Fruit fly (Drosophila melanogaster): ENCODE results near the gene Klf15.

Gene Klf15

DNA sequence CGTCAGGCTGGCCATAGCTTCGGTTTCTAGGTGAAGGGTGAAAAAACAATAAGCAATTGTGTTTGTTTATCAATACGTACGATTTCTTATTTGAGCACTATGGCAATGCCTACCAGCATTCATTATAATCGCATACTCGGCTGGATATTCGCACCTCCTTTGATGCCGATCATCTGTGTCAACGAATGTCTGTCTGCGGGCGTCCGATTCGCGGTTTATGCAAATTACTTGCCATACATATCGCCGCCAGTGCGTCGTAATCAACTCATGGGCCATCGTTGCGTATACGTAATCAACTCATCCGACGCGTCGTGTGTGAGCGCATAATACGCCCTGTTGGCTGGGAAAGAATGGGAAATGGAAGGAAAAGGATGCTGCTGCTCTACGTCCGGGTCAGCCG, 11.3 kb upstream of the Klf15 start, which contains the start of gene CG15471:
TSS of gene CG15471 (minus strand) at position 101 of the 400 bp plus-strand sequence.
- TF ChIP-seq insv (GFP tag; optimal IDR thresholded peaks at IDR 0.05) (no peak), CG34376 (GFP tag; optimal IDR thresholded peaks at IDR 0.05) (no peak), Fer3 (tag; optimal IDR thresholded peaks at IDR 0.05) (no peak), gcm (GFP tag; optimal IDR thresholded peaks at IDR 0.05) (no peak), CG7372 (GFP tag; IDR thresholded peaks at IDR 0.05) (peak; percentile 27; the same call in 1 of the 2 replicates), CG14710 (tag; optimal IDR thresholded peaks at IDR 0.05) (no peak)

DNA sequence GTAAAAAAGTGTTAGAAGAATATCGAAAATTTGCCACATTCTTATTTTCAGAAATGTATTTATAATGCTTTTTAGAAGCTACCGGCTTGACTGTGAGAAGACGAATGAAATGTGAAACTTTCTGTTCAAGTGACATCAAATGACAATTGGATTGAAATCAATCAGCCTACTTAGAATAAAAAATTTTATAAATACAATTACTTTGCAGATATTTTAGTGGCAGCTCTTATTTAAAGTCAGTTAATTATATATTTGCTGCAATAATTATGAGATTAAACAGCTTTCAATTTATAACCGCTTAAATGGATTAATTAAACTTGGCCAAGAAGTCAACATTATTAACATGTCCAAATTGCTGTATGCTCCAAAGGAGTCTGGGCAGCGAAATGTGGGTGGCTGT, 5.9 kb upstream of the Klf15 start, which contains the start of gene CG2871:
TSS of gene CG2871 (minus strand) at position 101 of the 400 bp plus-strand sequence.
- TF ChIP-seq D (optimal IDR thresholded peaks at IDR 0.05) (no peak), D (GFP tag; optimal IDR thresholded peaks at IDR 0.05) (no peak), BEAF-32 (GFP tag; optimal IDR thresholded peaks at IDR 0.05) (no peak), CG14710 (tag; optimal IDR thresholded peaks at IDR 0.05) (no peak), bowl (GFP tag; IDR thresholded peaks at IDR 0.05) (no peak), CG18619 (GFP tag; optimal IDR thresholded peaks at IDR 0.05) (no peak), Med (GFP tag) (no peak), al (GFP tag; IDR thresholded peaks at IDR 0.05) (no peak), tna (GFP tag; IDR thresholded peaks at IDR 0.05; ENCODE audit: partially characterized antibody) (no peak), CG15601 (tag; optimal IDR thresholded peaks at IDR 0.05) (no peak), crol (GFP tag; IDR thresholded peaks at IDR 0.05) (no peak)

DNA sequence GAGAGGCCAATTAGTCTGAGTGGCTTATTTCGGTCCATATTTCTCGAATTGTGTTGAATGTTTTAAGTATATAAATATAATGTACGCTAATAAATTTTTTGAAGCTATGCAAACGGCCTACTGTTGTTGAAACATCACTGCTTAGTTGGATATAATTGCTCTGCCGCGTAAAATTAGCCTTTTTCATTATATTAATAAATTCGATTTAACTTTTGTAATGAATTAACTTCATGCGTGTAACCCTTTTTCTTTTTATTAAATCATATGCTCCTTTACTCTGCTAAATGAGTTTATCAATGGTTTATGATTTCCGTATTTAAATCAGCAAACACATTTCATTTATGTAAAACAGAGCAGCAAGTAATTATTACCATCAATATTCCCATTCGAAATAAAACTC, 1.4 kb downstream of the Klf15 start, which contains the start of gene CG15472:
TSS of gene CG15472 (minus strand) at position 101 of the 400 bp plus-strand sequence.
- TF ChIP-seq Atf-2 (GFP tag; optimal IDR thresholded peaks at IDR 0.05) (no peak), fd3F (GFP tag; optimal IDR thresholded peaks at IDR 0.05) (no peak)

DNA sequence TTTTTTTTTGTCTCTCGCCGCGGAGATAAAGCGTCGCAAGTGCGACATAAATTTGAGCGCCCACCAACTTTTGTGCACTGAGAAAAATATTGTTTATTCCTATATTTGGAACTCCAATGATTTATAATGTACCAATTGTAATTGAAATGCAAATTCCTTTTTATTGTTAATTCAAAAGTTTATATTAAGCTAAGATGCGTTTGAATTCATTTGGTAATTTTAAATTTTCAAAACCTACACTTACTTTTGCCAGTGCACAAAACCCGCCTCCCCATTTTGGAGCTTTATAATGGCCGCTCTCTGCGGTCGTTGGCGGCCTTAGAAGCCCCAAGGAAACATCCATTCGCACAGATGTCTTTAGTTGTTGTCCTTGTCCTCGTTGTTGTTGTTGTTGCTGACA, 9.1 kb downstream of the Klf15 start:
- TF ChIP-seq CG13424 (tag; optimal IDR thresholded peaks at IDR 0.05): peak; percentile 41
- no peak for TF ChIP-seq CG13123 (GFP tag; optimal IDR thresholded peaks at IDR 0.05)
- no peak for TF ChIP-seq CG30431 (GFP tag; optimal IDR thresholded peaks at IDR 0.05)
- peak; percentile 45; the same call in 1 of the 2 replicates for TF ChIP-seq vvl (GFP tag; IDR thresholded peaks at IDR 0.05)
- TF ChIP-seq onecut (GFP tag; IDR thresholded peaks at IDR 0.05): 0 out of 2 replicates have a peak, but pooled peaks have one; percentile 15
- peak; percentile 77 for TF ChIP-seq Ets65A (GFP tag)
- TF ChIP-seq scrt (GFP tag; optimal IDR thresholded peaks at IDR 0.05): peak; percentile 21
- peak; percentile 54 for TF ChIP-seq CG2120 (GFP tag; optimal IDR thresholded peaks at IDR 0.05)
- no peak for TF ChIP-seq CG14860 (GFP tag; IDR thresholded peaks at IDR 0.05; ENCODE audit: partially characterized antibody)
- no peak for TF ChIP-seq fd3F (GFP tag; optimal IDR thresholded peaks at IDR 0.05)
- peak; percentile 54 for TF ChIP-seq Fer1 (GFP tag; optimal IDR thresholded peaks at IDR 0.05)
- TF ChIP-seq ATbp (GFP tag; optimal IDR thresholded peaks at IDR 0.05): peak; percentile 20
- TF ChIP-seq Antp (GFP tag; optimal IDR thresholded peaks at IDR 0.05): no peak
- peak; percentile 70 for TF ChIP-seq CG18599 (GFP tag; optimal IDR thresholded peaks at IDR 0.05)
- peak; percentile 20; the same call in 1 of the 2 replicates for TF ChIP-seq H2.0 (GFP tag; IDR thresholded peaks at IDR 0.05)
- TF ChIP-seq CG15269 (tag; optimal IDR thresholded peaks at IDR 0.05): peak; percentile 44
- peak; percentile 11 for TF ChIP-seq fd96Cb (tag; optimal IDR thresholded peaks at IDR 0.05)
- no peak for TF ChIP-seq CG4328 (GFP tag; optimal IDR thresholded peaks at IDR 0.05)
- TF ChIP-seq ranshi (GFP tag; IDR thresholded peaks at IDR 0.05): peak; percentile 37; the same call in 1 of the 2 replicates
- TF ChIP-seq D19B (GFP tag; optimal IDR thresholded peaks at IDR 0.05): no peak
- peak; percentile 48 for TF ChIP-seq Rfx (GFP tag; IDR thresholded peaks at IDR 0.05)
- TF ChIP-seq tap (tag; optimal IDR thresholded peaks at IDR 0.05): peak; percentile 27
- TF ChIP-seq Med (GFP tag): peak; percentile 83
- TF ChIP-seq CG9609 (GFP tag; optimal IDR thresholded peaks at IDR 0.05): no peak
- TF ChIP-seq Ptx1 (GFP tag; IDR thresholded peaks at IDR 0.05): peak; percentile 56; the same call in 1 of the 2 replicates
- TF ChIP-seq CG11093 (GFP tag; IDR thresholded peaks at IDR 0.05): 0 out of 3 replicates have a peak, but pooled peaks have one; percentile 25
- TF ChIP-seq CG9817 (tag; optimal IDR thresholded peaks at IDR 0.05): peak; percentile 26
- no peak for TF ChIP-seq Dp (GFP tag; optimal IDR thresholded peaks at IDR 0.05)
- peak; percentile 30 for TF ChIP-seq nmo (GFP tag; optimal IDR thresholded peaks at IDR 0.05)
